Worm (Caenorhabditis elegans) whole organism, L2 larva: ENCODE results near the gene cwn-2.

ENCODE experiments used
- C34F6.9 ChIP-seq: fragments of 150-350 bp; optimal IDR thresholded peaks from 2 replicates; lab custom pipeline; 2014; ENCODE audit warnings: missing biosample characterization, missing genetic modification characterization
- F13H6.1 ChIP-seq: sonication (generic microtip); optimal IDR thresholded peaks from 2 replicates; lab custom pipeline; 2016; ENCODE audit warnings: missing genetic modification characterization, missing compliant biosample characterization
- R02D3.7 ChIP-seq: fragments of 150-350 bp; optimal IDR thresholded peaks from 2 replicates; lab custom pipeline; 2014; ENCODE audit warnings: missing biosample characterization, missing genetic modification characterization
- Y55F3AM.14 ChIP-seq: fragments of 200-800 bp; sonication (Bioruptor generic); optimal IDR thresholded peaks from 2 replicates; lab custom pipeline; 2018; ENCODE audit warnings: mild to moderate bottlenecking, missing genetic modification characterization, missing compliant biosample characterization
- alr-1 ChIP-seq: fragments of 150-350 bp; optimal IDR thresholded peaks from 2 replicates; lab custom pipeline; 2014; ENCODE audit warnings: missing biosample characterization, missing genetic modification characterization
- ama-1 ChIP-seq: fragments of 150-350 bp; optimal IDR thresholded peaks from 2 replicates; lab custom pipeline; 2018; ENCODE audit warnings: inconsistent platforms
- blmp-1 ChIP-seq: sonication (generic microtip); optimal IDR thresholded peaks from 2 replicates; lab custom pipeline; 2017; ENCODE audit warnings: missing genetic modification characterization, mild to moderate bottlenecking, missing compliant biosample characterization, antibody characterized with exemption, moderate library complexity; ENCODE audit not compliant: insufficient read depth
- ceh-82 ChIP-seq: fragments of 150-350 bp; optimal IDR thresholded peaks from 2 replicates; lab custom pipeline; 2014; ENCODE audit warnings: missing biosample characterization, missing genetic modification characterization
- crh-2 ChIP-seq: sonication (generic microtip); optimal IDR thresholded peaks from 2 replicates; lab custom pipeline; 2017; ENCODE audit warnings: missing biosample characterization, missing genetic modification characterization
- egl-27 ChIP-seq: sonication (generic microtip); optimal IDR thresholded peaks from 3 replicates; lab custom pipeline; 2017; ENCODE audit warnings: missing biosample characterization, missing genetic modification reagents, missing genetic modification characterization
- gmeb-1 ChIP-seq: fragments of 150-350 bp; optimal IDR thresholded peaks from 2 replicates; lab custom pipeline; 2014; ENCODE audit warnings: missing biosample characterization, missing genetic modification characterization
- lin-11 ChIP-seq: fragments of 150-350 bp; sonication (generic microtip); optimal IDR thresholded peaks from 2 replicates; lab custom pipeline; 2014; ENCODE audit warnings: missing biosample characterization, missing genetic modification characterization, inconsistent platforms, mixed read lengths
- lin-13 ChIP-seq: fragments of 150-350 bp; optimal IDR thresholded peaks from 2 replicates; lab custom pipeline; 2014; ENCODE audit warnings: missing biosample characterization, missing genetic modification reagents, missing genetic modification characterization
- lin-39 ChIP-seq: fragments of 150-350 bp; optimal IDR thresholded peaks from 2 replicates; lab custom pipeline; 2014; ENCODE audit warnings: missing biosample characterization, missing genetic modification reagents, missing genetic modification characterization
- lsy-2 ChIP-seq, 2 experiments: fragments of 150-350 bp in 1 of 2; sonication (generic microtip) in 1 of 2; optimal IDR thresholded peaks; 2 replicates each; lab custom pipeline; 2014 to 2017; ENCODE audit warnings: missing biosample characterization in 2 of 2, missing genetic modification characterization in 2 of 2
- mab-5 ChIP-seq: fragments of 150-350 bp; optimal IDR thresholded peaks from 2 replicates; lab custom pipeline; 2014; ENCODE audit warnings: missing biosample characterization, missing genetic modification characterization
- nhr-11 ChIP-seq: fragments of 150-350 bp; optimal IDR thresholded peaks from 2 replicates; lab custom pipeline; 2014; ENCODE audit warnings: missing biosample characterization, missing genetic modification characterization
- nhr-12 ChIP-seq: fragments of 150-350 bp; optimal IDR thresholded peaks from 2 replicates; lab custom pipeline; 2014; ENCODE audit warnings: missing biosample characterization, missing genetic modification characterization
- nhr-129 ChIP-seq: fragments of 150-350 bp; optimal IDR thresholded peaks from 2 replicates; lab custom pipeline; 2014; ENCODE audit warnings: missing biosample characterization, missing genetic modification characterization
- nhr-21 ChIP-seq: fragments of 150-350 bp; optimal IDR thresholded peaks from 2 replicates; lab custom pipeline; 2014; ENCODE audit warnings: missing biosample characterization, missing genetic modification characterization
- nhr-23 ChIP-seq: fragments of 150-350 bp; optimal IDR thresholded peaks from 2 replicates; lab custom pipeline; 2014; ENCODE audit warnings: missing biosample characterization, missing genetic modification reagents, missing genetic modification characterization
- nhr-237 ChIP-seq: fragments of 150-350 bp; optimal IDR thresholded peaks from 2 replicates; lab custom pipeline; 2014; ENCODE audit warnings: missing biosample characterization, missing genetic modification characterization
- nhr-25 ChIP-seq: fragments of 150-350 bp; sonication (generic microtip); optimal IDR thresholded peaks from 3 replicates; lab custom pipeline; 2014; ENCODE audit warnings: missing biosample characterization, missing genetic modification characterization
- nhr-77 ChIP-seq: fragments of 150-350 bp; optimal IDR thresholded peaks from 2 replicates; lab custom pipeline; 2014; ENCODE audit warnings: missing biosample characterization, missing genetic modification characterization
- sem-4 ChIP-seq: fragments of 150-350 bp; optimal IDR thresholded peaks from 2 replicates; lab custom pipeline; 2014; ENCODE audit warnings: missing biosample characterization, missing genetic modification reagents, missing genetic modification characterization
- skn-1 ChIP-seq: sonication (generic microtip); optimal IDR thresholded peaks from 2 replicates; lab custom pipeline; 2017; ENCODE audit warnings: missing biosample characterization, missing genetic modification characterization
- sma-3 ChIP-seq: sonication (generic microtip); optimal IDR thresholded peaks from 2 replicates; lab custom pipeline; 2016; ENCODE audit warnings: missing genetic modification reagents, missing genetic modification characterization, missing compliant biosample characterization
- sma-9 ChIP-seq, 2 experiments: fragments of 150-350 bp in 1 of 2; sonication (generic microtip) in 1 of 2; optimal IDR thresholded peaks; 2 replicates each; lab custom pipeline; 2014 to 2016; ENCODE audit warnings: missing genetic modification characterization in 2 of 2, mild to moderate bottlenecking in 1 of 2, missing biosample characterization in 1 of 2, missing compliant biosample characterization in 1 of 2, missing genetic modification reagents in 1 of 2, moderate library complexity in 1 of 2
- ztf-1 ChIP-seq: fragments of 200-800 bp; sonication (Bioruptor generic); conservative IDR thresholded peaks from 2 replicates; pipeline ENCODE4 v1.3.6; 2022; ENCODE audit warnings: missing genetic modification characterization, missing compliant biosample characterization

The cwn-2 gene

DNA sequence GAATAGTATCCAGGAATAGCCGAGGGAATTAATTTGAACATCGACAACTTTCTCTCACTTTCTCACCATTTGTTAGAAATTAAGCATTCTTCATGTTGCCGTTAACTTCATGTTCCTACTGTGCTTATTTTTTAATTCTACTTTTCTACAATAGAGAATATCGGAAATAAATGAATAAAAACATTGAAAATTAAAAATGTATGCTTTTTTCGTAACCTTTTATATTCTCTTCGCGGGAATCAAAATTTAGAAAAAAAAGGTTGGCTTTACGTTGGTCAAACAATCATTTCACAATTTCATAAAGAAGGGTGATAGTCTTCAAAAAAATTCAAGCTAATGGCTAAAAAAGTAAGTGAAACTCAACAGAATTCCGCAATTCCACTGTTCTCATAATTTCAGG lies 8.3 kb downstream of the cwn-2 start, which contains the start of gene W01B6.5:
TSS of gene W01B6.5 (plus strand) at position 301 of the 400 bp plus-strand sequence.
- no peak for TF ChIP-seq ama-1
- TF ChIP-seq nhr-25 (tag; lab: Kevin White, UChicago) = no peak
- no peak for TF ChIP-seq lin-11 (tag; lab: Kevin White, UChicago)
- no peak for TF ChIP-seq sma-3 (GFP tag; lab: Kevin White, UChicago)

ce11 chrIV:10078003-10078402 lies 10.4 kb downstream of the cwn-2 start:
- no peak for TF ChIP-seq nhr-77 (tag; lab: Kevin White, UChicago)
- TF ChIP-seq nhr-11 (tag; lab: Kevin White, UChicago) = no peak
- TF ChIP-seq sem-4 (tag; lab: Kevin White, UChicago) = no peak
- TF ChIP-seq C34F6.9 = no peak
- TF ChIP-seq lin-13 = no peak
- TF ChIP-seq nhr-12 = no peak
- TF ChIP-seq gmeb-1 (tag; lab: Kevin White, UChicago) = no peak
- TF ChIP-seq crh-2 (tag; lab: Kevin White, UChicago) = no peak
- TF ChIP-seq nhr-237 (tag; lab: Kevin White, UChicago) = no peak
- TF ChIP-seq alr-1 (tag; lab: Kevin White, UChicago) = no peak
- no peak for TF ChIP-seq skn-1
- no peak for TF ChIP-seq R02D3.7 (tag; lab: Kevin White, UChicago)
- no peak for TF ChIP-seq nhr-23 (tag; lab: Kevin White, UChicago)

- TF ChIP-seq lin-39 (tag; lab: Kevin White, UChicago) = no peak
- no peak for TF ChIP-seq lin-11 (tag; lab: Kevin White, UChicago)
- TF ChIP-seq, all 48 proteins: peak for 0
These were observed 13.2 kb downstream of the cwn-2 start, which contains the start of gene W01B6.6 for ce11 chrIV:10080816-10081215. Gene W01B6.6 (plus strand): TSS chrIV:10081116.

ce11 chrIV:10084323-10084959 lies 16.8 kb downstream of the cwn-2 start, which contains the start of gene W01B6.8:
Gene W01B6.8 (minus strand): TSS chrIV:10084373.
- TF ChIP-seq C34F6.9 (no peak), F13H6.1 (no peak)

DNA sequence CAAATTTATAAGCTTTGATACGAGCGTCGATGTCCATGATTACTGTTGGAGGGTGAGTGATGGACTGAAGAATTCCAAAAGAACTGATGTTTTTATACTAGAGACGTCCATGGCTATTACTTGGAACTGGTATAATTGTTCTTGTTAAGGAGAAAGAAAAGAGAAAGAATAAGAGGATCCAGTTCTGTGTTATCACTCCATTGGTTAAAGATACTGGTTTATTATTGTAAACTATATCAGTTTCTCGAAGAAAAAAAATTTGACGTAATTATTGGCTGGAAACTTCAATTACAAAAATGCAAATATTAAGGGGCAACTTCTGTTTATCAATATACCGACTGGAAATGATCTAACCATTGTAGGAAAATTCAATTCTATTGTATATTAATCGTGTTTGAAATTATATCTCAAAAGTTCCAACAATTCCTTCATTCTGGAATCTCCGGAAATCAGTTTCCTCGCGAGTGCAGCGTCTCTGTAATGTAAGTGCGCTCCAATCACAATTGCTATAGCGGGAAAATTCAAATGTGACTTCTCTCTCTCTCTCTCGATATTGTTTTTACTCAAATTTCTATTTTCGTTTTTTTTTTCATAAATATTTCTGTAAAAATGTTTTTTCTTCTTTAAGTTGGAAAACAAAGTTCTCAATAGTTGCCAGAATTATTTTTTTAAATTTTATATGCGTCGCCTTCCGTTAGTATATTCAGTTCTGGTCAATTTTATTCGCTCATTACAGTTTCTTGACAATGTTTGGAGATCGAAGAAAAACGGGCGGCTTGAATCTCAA lies 18.0 kb downstream of the cwn-2 start, which contains the start of the genes col-2 and ndc-80:
TSS of gene col-2 (minus strand) at position 51 of the 787 bp plus-strand sequence.
TSS of gene ndc-80 (plus strand) at position 737 of the 787 bp plus-strand sequence.
- TF ChIP-seq mab-5 (tag; lab: Kevin White, UChicago) (peak; percentile 26), egl-27 (tag; lab: Kevin White, UChicago) (peak; percentile 0), nhr-77 (tag; lab: Kevin White, UChicago) (peak; percentile 5), lsy-2 (tag; optimal IDR thresholded peaks at IDR 0.05; lab: Kevin White, UChicago) (peak in 1 of 2 experiments; percentile 85), Y55F3AM.14 (GFP tag; lab: Kevin White, UChicago) (no peak), lin-39 (tag; lab: Kevin White, UChicago) (no peak), C34F6.9 (peak; percentile 89), gmeb-1 (tag; lab: Kevin White, UChicago) (peak; percentile 82), nhr-21 (tag; lab: Kevin White, UChicago) (peak; percentile 13), nhr-129 (tag; lab: Kevin White, UChicago) (peak; percentile 84), blmp-1 (tag; lab: Kevin White, UChicago) (peak; percentile 15), sma-9 (GFP tag; optimal IDR thresholded peaks at IDR 0.05; lab: Kevin White, UChicago) (peak; percentile 71), sma-9 (tag; optimal IDR thresholded peaks at IDR 0.05; lab: Kevin White, UChicago) (no peak), sma-3 (GFP tag; lab: Kevin White, UChicago) (peak; percentile 69), ceh-82 (tag; lab: Kevin White, UChicago) (no peak), ztf-1 (GFP tag; lab: Robert Waterston, UW) (no peak)
